Fruit fly (Drosophila melanogaster) whole organism, embryonic: ENCODE results near the gene Sf3b2.

Source experiments
- ATbp ChIP-seq: fragments of 200-800 bp; sonication (Bioruptor generic); optimal IDR thresholded peaks from 2 replicates; lab custom pipeline; 2017; ENCODE audit warnings: missing biosample characterization, mild to moderate bottlenecking, missing genetic modification characterization, missing genetic modification reagents
- Abd-B ChIP-seq: fragments of 200-800 bp; sonication (Bioruptor generic); optimal IDR thresholded peaks from 2 replicates; lab custom pipeline; 2018; ENCODE audit warnings: missing biosample characterization, mild to moderate bottlenecking, missing genetic modification characterization, moderate library complexity
- Aef1 ChIP-seq: fragments of 200-800 bp; sonication (Bioruptor generic); IDR thresholded peaks from 3 replicates; pipeline ENCODE4 v1.3.6; 2022; ENCODE audit warnings: missing biosample characterization, missing genetic modification characterization
- CG14860 ChIP-seq: fragments of 200-800 bp; sonication (Bioruptor generic); IDR thresholded peaks from 3 replicates; pipeline ENCODE4 v1.3.6; 2022; ENCODE audit warnings: missing biosample characterization, missing genetic modification characterization; ENCODE audit not compliant: partially characterized antibody
- CG17612 ChIP-seq: fragments of 200-800 bp; sonication (Bioruptor generic); IDR thresholded peaks from 2 replicates; pipeline ENCODE4 v1.3.6; 2022; ENCODE audit warnings: missing biosample characterization, missing genetic modification characterization
- CG18599 ChIP-seq: fragments of 200-800 bp; sonication (Bioruptor generic); optimal IDR thresholded peaks from 3 replicates; lab custom pipeline; 2017; ENCODE audit warnings: missing biosample characterization, missing genetic modification characterization, mild to moderate bottlenecking, moderate library complexity, missing genetic modification reagents
- CG33213 ChIP-seq: fragments of 200-800 bp; sonication (Bioruptor generic); optimal IDR thresholded peaks from 3 replicates; lab custom pipeline; 2016; ENCODE audit warnings: missing biosample characterization, missing genetic modification characterization
- CG3995 ChIP-seq: fragments of 200-800 bp; sonication (Bioruptor generic); optimal IDR thresholded peaks from 3 replicates; lab custom pipeline; 2016; ENCODE audit warnings: missing biosample characterization, missing genetic modification characterization
- CG4360 ChIP-seq: fragments of 200-800 bp; sonication (Bioruptor generic); IDR thresholded peaks from 2 replicates; pipeline ENCODE4 v1.3.6; 2022; ENCODE audit warnings: missing biosample characterization, missing genetic modification characterization
- CG4707 ChIP-seq: fragments of 200-800 bp; sonication (Bioruptor generic); optimal IDR thresholded peaks from 2 replicates; lab custom pipeline; 2018; ENCODE audit warnings: missing biosample characterization, mild to moderate bottlenecking, missing genetic modification characterization, moderate library complexity
- CG6272 ChIP-seq: fragments of 200-800 bp; sonication (Bioruptor generic); IDR thresholded peaks from 2 replicates; pipeline ENCODE4 v1.3.6; 2022; ENCODE audit warnings: missing biosample characterization, missing genetic modification characterization
- CG6654 ChIP-seq: fragments of 200-800 bp; sonication (Bioruptor generic); optimal IDR thresholded peaks from 2 replicates; lab custom pipeline; 2017; ENCODE audit warnings: missing biosample characterization, mild to moderate bottlenecking, missing genetic modification characterization
- CG7786 ChIP-seq: fragments of 200-800 bp; sonication (Bioruptor generic); optimal IDR thresholded peaks from 2 replicates; lab custom pipeline; 2016; ENCODE audit warnings: missing biosample characterization, missing genetic modification characterization
- CG8281 ChIP-seq: fragments of 200-800 bp; sonication (Bioruptor generic); optimal IDR thresholded peaks from 2 replicates; lab custom pipeline; 2018; ENCODE audit warnings: missing biosample characterization, mild to moderate bottlenecking, missing genetic modification characterization, moderate library complexity
- CG8359 ChIP-seq: fragments of 200-800 bp; sonication (Bioruptor generic); optimal IDR thresholded peaks from 2 replicates; lab custom pipeline; 2017; ENCODE audit warnings: missing biosample characterization, mild to moderate bottlenecking, missing genetic modification characterization, borderline replicate concordance
- CG8765 ChIP-seq: fragments of 200-800 bp; sonication (Bioruptor generic); IDR thresholded peaks from 2 replicates; pipeline ENCODE4 v1.3.6; 2022; ENCODE audit warnings: missing biosample characterization, missing genetic modification characterization
- CG9876 ChIP-seq: fragments of 200-800 bp; sonication (Bioruptor generic); optimal IDR thresholded peaks from 2 replicates; lab custom pipeline; 2016; ENCODE audit warnings: missing biosample characterization, missing genetic modification characterization
- Dad ChIP-seq: fragments of 200-800 bp; sonication (Bioruptor generic); optimal IDR thresholded peaks from 3 replicates; lab custom pipeline; 2016; ENCODE audit warnings: missing biosample characterization, missing genetic modification characterization
- ERR ChIP-seq: fragments of 200-800 bp; sonication (Bioruptor generic); optimal IDR thresholded peaks from 2 replicates; lab custom pipeline; 2016; ENCODE audit warnings: missing biosample characterization, missing genetic modification characterization
- Elba2 ChIP-seq: fragments of 200-800 bp; sonication (Bioruptor generic); optimal IDR thresholded peaks from 3 replicates; lab custom pipeline; 2016; ENCODE audit warnings: missing biosample characterization, missing genetic modification characterization
- Gug ChIP-seq: fragments of 200-800 bp; sonication (Bioruptor generic); IDR thresholded peaks from 4 replicates; pipeline ENCODE4 v1.3.6; 2022; ENCODE audit warnings: missing biosample characterization, missing genetic modification characterization
- Hmx ChIP-seq: fragments of 200-800 bp; sonication (Bioruptor generic); optimal IDR thresholded peaks from 2 replicates; lab custom pipeline; 2016; ENCODE audit warnings: missing biosample characterization, missing genetic modification characterization
- Jarid2 ChIP-seq: fragments of 200-800 bp; sonication (Bioruptor generic); optimal IDR thresholded peaks from 3 replicates; lab custom pipeline; 2017; ENCODE audit warnings: mild to moderate bottlenecking, missing biosample characterization, missing genetic modification reagents, missing genetic modification characterization
- Mes4 ChIP-seq: fragments of 200-800 bp; sonication (Bioruptor generic); optimal IDR thresholded peaks from 2 replicates; lab custom pipeline; 2016; ENCODE audit warnings: missing biosample characterization, missing genetic modification characterization
- Optix ChIP-seq: fragments of 200-800 bp; sonication (Bioruptor generic); IDR thresholded peaks from 3 replicates; pipeline ENCODE4 v1.3.6; 2022; ENCODE audit warnings: missing biosample characterization, missing genetic modification characterization
- Six4 ChIP-seq: fragments of 200-800 bp; sonication (Bioruptor generic); optimal IDR thresholded peaks from 2 replicates; lab custom pipeline; 2016; ENCODE audit warnings: missing biosample characterization, missing genetic modification characterization
- Sry-δ ChIP-seq: fragments of 200-800 bp; sonication (Bioruptor generic); optimal IDR thresholded peaks from 2 replicates; lab custom pipeline; 2016; ENCODE audit warnings: missing biosample characterization, missing genetic modification characterization
- Tbp ChIP-seq: fragments of >200 bp; optimal IDR thresholded peaks from 2 replicates; lab custom pipeline; 2018; ENCODE audit warnings: missing biosample characterization, missing genetic modification characterization
- az2 ChIP-seq: fragments of 200-800 bp; sonication (Bioruptor generic); optimal IDR thresholded peaks from 3 replicates; lab custom pipeline; 2016; ENCODE audit warnings: missing biosample characterization, missing genetic modification characterization
- caup ChIP-seq: fragments of 200-800 bp; sonication (Bioruptor generic); optimal IDR thresholded peaks from 3 replicates; lab custom pipeline; 2017; ENCODE audit warnings: missing biosample characterization, mild to moderate bottlenecking, missing genetic modification characterization, moderate library complexity; ENCODE audit not compliant: severe bottlenecking
- cg ChIP-seq: fragments of 200-800 bp; sonication (Bioruptor generic); optimal IDR thresholded peaks from 3 replicates; lab custom pipeline; 2019; ENCODE audit warnings: missing biosample characterization, mild to moderate bottlenecking, missing genetic modification characterization, moderate library complexity
- dimm ChIP-seq: fragments of 200-800 bp; sonication (Bioruptor generic); IDR thresholded peaks from 2 replicates; pipeline ENCODE4 v1.3.6; 2022; ENCODE audit warnings: missing biosample characterization, missing genetic modification characterization
- fd64A ChIP-seq: fragments of 200-800 bp; sonication (Bioruptor generic); optimal IDR thresholded peaks from 3 replicates; lab custom pipeline; 2018; ENCODE audit warnings: missing biosample characterization, mild to moderate bottlenecking, missing genetic modification characterization
- hkb ChIP-seq, 2 experiments: fragments of 200-800 bp in 1 of 2; fragments of >200 bp in 1 of 2; sonication (Bioruptor generic) in 1 of 2; IDR thresholded peaks in 1 of 2; optimal IDR thresholded peaks in 1 of 2; 2 replicates each; pipeline versions ENCODE4 v1.3.6 to Lab custom; 2017 to 2022; ENCODE audit warnings: missing biosample characterization in 1 of 2, missing genetic modification characterization in 1 of 2
- jigr1 ChIP-seq: fragments of 200-800 bp; sonication (Bioruptor generic); IDR thresholded peaks from 3 replicates; pipeline ENCODE4 v1.3.6; 2022; ENCODE audit warnings: missing biosample characterization, missing genetic modification characterization
- knrl ChIP-seq: fragments of 200-800 bp; sonication (Bioruptor generic); IDR thresholded peaks from 3 replicates; pipeline ENCODE4 v1.3.6; 2022; ENCODE audit warnings: missing biosample characterization, missing genetic modification characterization; ENCODE audit not compliant: partially characterized antibody
- lov ChIP-seq, 2 experiments: fragments of 200-800 bp in 1 of 2; fragments of >200 bp in 1 of 2; sonication (Bioruptor generic) in 1 of 2; IDR thresholded peaks in 1 of 2; optimal IDR thresholded peaks in 1 of 2; 2 replicates in 1 of 2; 3 replicates in 1 of 2; pipeline versions ENCODE4 v1.3.6 to Lab custom; 2017 to 2022; ENCODE audit warnings: missing biosample characterization in 1 of 2, missing genetic modification characterization in 1 of 2
- maf-S ChIP-seq: fragments of 200-800 bp; sonication (Bioruptor generic); optimal IDR thresholded peaks from 2 replicates; lab custom pipeline; 2016; ENCODE audit warnings: missing biosample characterization, missing genetic modification characterization
- nerfin-2 ChIP-seq: fragments of 200-800 bp; sonication (Bioruptor generic); IDR thresholded peaks from 2 replicates; pipeline ENCODE4 v1.3.6; 2022; ENCODE audit warnings: missing biosample characterization, missing genetic modification characterization; ENCODE audit not compliant: partially characterized antibody
- oc ChIP-seq: fragments of 200-800 bp; sonication (Bioruptor generic); optimal IDR thresholded peaks from 2 replicates; lab custom pipeline; 2018; ENCODE audit warnings: missing biosample characterization, mild to moderate bottlenecking, missing genetic modification characterization, moderate library complexity
- p53 ChIP-seq: fragments of 200-800 bp; sonication (Bioruptor generic); optimal IDR thresholded peaks from 2 replicates; lab custom pipeline; 2016; ENCODE audit warnings: missing biosample characterization, missing genetic modification characterization
- pho ChIP-seq: fragments of 200-800 bp; sonication (Bioruptor generic); optimal IDR thresholded peaks from 2 replicates; lab custom pipeline; 2016; ENCODE audit warnings: missing biosample characterization, missing genetic modification characterization
- phol ChIP-seq: fragments of 200-800 bp; sonication (Bioruptor generic); optimal IDR thresholded peaks from 3 replicates; lab custom pipeline; 2018; ENCODE audit warnings: missing biosample characterization, mild to moderate bottlenecking, missing genetic modification characterization, moderate library complexity
- psq ChIP-seq: fragments of 200-800 bp; sonication (Bioruptor generic); optimal IDR thresholded peaks from 2 replicates; lab custom pipeline; 2017; ENCODE audit warnings: missing biosample characterization, missing genetic modification characterization
- sim ChIP-seq: fragments of 200-800 bp; sonication (Bioruptor generic); IDR thresholded peaks from 2 replicates; pipeline ENCODE4 v1.3.6; 2022; ENCODE audit warnings: missing biosample characterization, missing genetic modification characterization
- so ChIP-seq: fragments of 200-800 bp; sonication (Bioruptor generic); IDR thresholded peaks from 3 replicates; pipeline ENCODE4 v1.3.6; 2022; ENCODE audit warnings: missing biosample characterization, missing genetic modification characterization
- tio ChIP-seq: fragments of 200-800 bp; sonication (Bioruptor generic); optimal IDR thresholded peaks from 2 replicates; lab custom pipeline; 2017; ENCODE audit warnings: missing biosample characterization, missing genetic modification characterization, inconsistent platforms
- toy ChIP-seq: fragments of 200-800 bp; sonication (Bioruptor generic); IDR thresholded peaks from 2 replicates; pipeline ENCODE4 v1.3.6; 2022; ENCODE audit warnings: missing biosample characterization, missing genetic modification characterization
- twi ChIP-seq: fragments of 200-800 bp; optimal IDR thresholded peaks from 2 replicates; lab custom pipeline; 2019; ENCODE audit warnings: missing biosample characterization, mild to moderate bottlenecking, missing genetic modification characterization, moderate library complexity
- vfl ChIP-seq: fragments of 200-800 bp; sonication (Bioruptor generic); optimal IDR thresholded peaks from 2 replicates; lab custom pipeline; 2016; ENCODE audit warnings: missing biosample characterization, missing genetic modification characterization
- wek ChIP-seq: fragments of 200-800 bp; sonication (Bioruptor generic); optimal IDR thresholded peaks from 3 replicates; lab custom pipeline; 2018; ENCODE audit warnings: missing biosample characterization, mild to moderate bottlenecking, missing genetic modification characterization, moderate library complexity

The Sf3b2 gene

dm6 chr2L:2999113-2999512, 29.9 kb downstream of the Sf3b2 start, which contains the start of gene Ccdc85 (continued):
- TF ChIP-seq CG3995 (GFP tag; lab: Kevin White, UChicago), result peak; percentile 93
- no peak for TF ChIP-seq CG8765 (GFP tag; lab: Robert Waterston, UW)
- no peak for TF ChIP-seq hkb (optimal IDR thresholded peaks at IDR 0.05; lab: Kevin White, UChicago)
- 0 out of 2 replicates have a peak, but pooled peaks have one; percentile 7 for TF ChIP-seq hkb (GFP tag; IDR thresholded peaks at IDR 0.05; lab: Robert Waterston, UW)
- peak; percentile 99 for TF ChIP-seq nerfin-2 (GFP tag; lab: Robert Waterston, UW)
- peak; percentile 4 for TF ChIP-seq Mes4 (GFP tag; lab: Kevin White, UChicago)
- no peak for TF ChIP-seq CG4707 (GFP tag; lab: Kevin White, UChicago)
- no peak for TF ChIP-seq wek (GFP tag; lab: Kevin White, UChicago)
- no peak for TF ChIP-seq Six4 (GFP tag; lab: Kevin White, UChicago)
- no peak for TF ChIP-seq ATbp (GFP tag; lab: Kevin White, UChicago)
- TF ChIP-seq ERR (GFP tag; lab: Kevin White, UChicago), result peak; percentile 15
- no peak for TF ChIP-seq sim (GFP tag; lab: Robert Waterston, UW)
- TF ChIP-seq caup, result peak; percentile 11
- TF ChIP-seq tio (GFP tag; lab: Kevin White, UChicago), result no peak
- peak; percentile 23 for TF ChIP-seq vfl (GFP tag; lab: Kevin White, UChicago)
- no peak for TF ChIP-seq CG18599 (GFP tag; lab: Kevin White, UChicago)
- no peak for TF ChIP-seq maf-S (GFP tag; lab: Kevin White, UChicago)
- no peak for TF ChIP-seq Aef1 (GFP tag; lab: Robert Waterston, UW)
- TF ChIP-seq Dad, result no peak
- TF ChIP-seq CG4360 (GFP tag; lab: Robert Waterston, UW), result no peak
- TF ChIP-seq Sry-δ (GFP tag; lab: Kevin White, UChicago), result peak; percentile 95
- no peak for TF ChIP-seq CG7786
- TF ChIP-seq CG8281 (tag; lab: Kevin White, UChicago), result no peak
- TF ChIP-seq so (GFP tag; lab: Robert Waterston, UW), result no peak
- no peak for TF ChIP-seq dimm (GFP tag; lab: Robert Waterston, UW)
- no peak for TF ChIP-seq pho
- no peak for TF ChIP-seq psq (GFP tag; lab: Kevin White, UChicago)
- TF ChIP-seq Optix, result no peak
- TF ChIP-seq az2 (GFP tag; lab: Kevin White, UChicago), result no peak
- TF ChIP-seq Abd-B (GFP tag; lab: Kevin White, UChicago), result no peak
- TF ChIP-seq CG14860 (GFP tag; lab: Robert Waterston, UW), result peak; percentile 97
- TF ChIP-seq CG8359 (GFP tag; lab: Kevin White, UChicago), result no peak
- TF ChIP-seq phol (tag; lab: Kevin White, UChicago), result peak; percentile 33
- TF ChIP-seq toy (GFP tag; lab: Robert Waterston, UW), result no peak
- no peak for TF ChIP-seq CG6272 (GFP tag; lab: Robert Waterston, UW)
- TF ChIP-seq CG9876 (GFP tag; lab: Kevin White, UChicago), result no peak
- TF ChIP-seq jigr1 (GFP tag; lab: Robert Waterston, UW), result no peak
- no peak for TF ChIP-seq CG6654 (GFP tag; lab: Kevin White, UChicago)
- no peak for TF ChIP-seq cg (GFP tag; lab: Kevin White, UChicago)
- no peak for TF ChIP-seq oc
- no peak for TF ChIP-seq fd64A (GFP tag; lab: Kevin White, UChicago)
- TF ChIP-seq Jarid2 (GFP tag; lab: Kevin White, UChicago), result peak; percentile 94
- no peak for TF ChIP-seq CG17612
- no peak for TF ChIP-seq Hmx (GFP tag; lab: Kevin White, UChicago)
- no peak for TF ChIP-seq lov (optimal IDR thresholded peaks at IDR 0.05; lab: Kevin White, UChicago)
- 0 out of 3 replicates have a peak, but pooled peaks have one; percentile 26 for TF ChIP-seq lov (GFP tag; IDR thresholded peaks at IDR 0.05; lab: Robert Waterston, UW)
- no peak for TF ChIP-seq p53 (GFP tag; lab: Kevin White, UChicago)
- no peak for TF ChIP-seq Gug (GFP tag; lab: Robert Waterston, UW)
- TF ChIP-seq CG33213, result no peak
- no peak for TF ChIP-seq twi (tag; lab: Kevin White, UChicago)
- TF ChIP-seq knrl (GFP tag; lab: Robert Waterston, UW), result peak; percentile 89
- no peak for TF ChIP-seq Tbp (GFP tag; lab: Kevin White, UChicago)
- TF ChIP-seq Elba2, result no peak
